Worm (Caenorhabditis elegans): ENCODE data around the gene T05C7.9.

- TF ChIP-seq ets-4 (tag; optimal IDR thresholded peaks at IDR 0.05) = no peak
- TF ChIP-seq odd-2 (tag; optimal IDR thresholded peaks at IDR 0.05) = no peak
- TF ChIP-seq tbx-2 (tag; optimal IDR thresholded peaks at IDR 0.05) = no peak
- no peak for TF ChIP-seq T23F11.4 (GFP tag; optimal IDR thresholded peaks at IDR 0.05)
- TF ChIP-seq ama-1 (optimal IDR thresholded peaks at IDR 0.05) = no peak
- no peak for TF ChIP-seq dve-1 (tag; optimal IDR thresholded peaks at IDR 0.05)
- TF ChIP-seq ztf-16 (tag; optimal IDR thresholded peaks at IDR 0.05) = no peak
- TF ChIP-seq elt-2 (tag; optimal IDR thresholded peaks at IDR 0.05) = no peak
- TF ChIP-seq eyg-1 (tag; optimal IDR thresholded peaks at IDR 0.05) = no peak
- no peak for TF ChIP-seq mec-3 (tag; optimal IDR thresholded peaks at IDR 0.05; ENCODE audit: borderline replicate concordance)
- TF ChIP-seq dmd-4 (tag; optimal IDR thresholded peaks at IDR 0.05; ENCODE audit: borderline replicate concordance) = no peak
- no peak for TF ChIP-seq pat-9 (tag; optimal IDR thresholded peaks at IDR 0.05)
- no peak for TF ChIP-seq F13H6.1 (tag; optimal IDR thresholded peaks at IDR 0.05)
Observed at ce11 chrIV:77421-77820, 1.7 kb upstream of the T05C7.9 start.
